Worm (Caenorhabditis elegans) whole organism, young adult: Measurements from ENCODE around the gene apn-1.

Experiments used
- B0035.1 ChIP-seq: sonication (generic microtip); optimal IDR thresholded peaks from 2 replicates; lab custom pipeline; 2016; ENCODE audit warnings: missing genetic modification characterization, mild to moderate bottlenecking, missing compliant biosample characterization, missing genotype, missing genetic modification reagents
- B0336.3 ChIP-seq: fragments of 200-800 bp; sonication (Bioruptor generic); IDR thresholded peaks from 2 replicates; pipeline ENCODE4 v1.3.6; 2022; ENCODE audit warnings: missing genetic modification characterization, missing compliant biosample characterization
- F33H1.4 ChIP-seq: fragments of 200-800 bp; sonication (Bioruptor generic); IDR thresholded peaks from 2 replicates; pipeline ENCODE4 v1.3.6; 2022; ENCODE audit warnings: missing genetic modification reagents, missing genetic modification characterization, missing compliant biosample characterization
- F49E8.2 ChIP-seq: sonication (generic microtip); optimal IDR thresholded peaks from 3 replicates; lab custom pipeline; 2017; ENCODE audit warnings: missing genetic modification characterization, mild to moderate bottlenecking, missing compliant biosample characterization, antibody characterized with exemption, moderate library complexity; ENCODE audit not compliant: insufficient read depth
- F52B5.7 ChIP-seq: sonication (generic microtip); optimal IDR thresholded peaks from 2 replicates; lab custom pipeline; 2016; ENCODE audit warnings: mild to moderate bottlenecking, missing genetic modification characterization, missing compliant biosample characterization
- Y53G8AR.9 ChIP-seq: fragments of 200-800 bp; sonication (Bioruptor generic); conservative IDR thresholded peaks from 2 replicates; pipeline ENCODE4 v1.3.6; 2022; ENCODE audit warnings: missing genetic modification reagents, missing genetic modification characterization, missing compliant biosample characterization
- ZK185.1 ChIP-seq: sonication (generic microtip); optimal IDR thresholded peaks from 2 replicates; lab custom pipeline; 2016; ENCODE audit warnings: mild to moderate bottlenecking, missing genetic modification characterization, missing compliant biosample characterization; ENCODE audit not compliant: poor library complexity, severe bottlenecking
- akir-1 ChIP-seq: fragments of 200-800 bp; sonication (Bioruptor generic); optimal IDR thresholded peaks from 2 replicates; lab custom pipeline; 2018; ENCODE audit warnings: mild to moderate bottlenecking, missing genetic modification characterization, moderate library complexity, missing compliant biosample characterization
- ama-1 ChIP-seq, 3 experiments: fragments of 150-350 bp in 1 of 3; sonication (generic microtip) in 2 of 3; optimal IDR thresholded peaks; 2 replicates each; lab custom pipeline; 2014 to 2018; ENCODE audit warnings: missing biosample characterization in 2 of 3, missing genetic modification characterization in 2 of 3, missing genetic modification reagents in 2 of 3
- attf-5 ChIP-seq: fragments of 200-800 bp; sonication (Bioruptor generic); optimal IDR thresholded peaks from 2 replicates; lab custom pipeline; 2018; ENCODE audit warnings: mild to moderate bottlenecking, missing genetic modification characterization, missing compliant biosample characterization
- attf-6 ChIP-seq: fragments of 200-800 bp; sonication (Bioruptor generic); IDR thresholded peaks from 2 replicates; pipeline ENCODE4 v1.3.6; 2022; ENCODE audit warnings: missing genetic modification reagents, missing genetic modification characterization, missing compliant biosample characterization
- bed-2 ChIP-seq: fragments of 200-800 bp; sonication (Bioruptor generic); IDR thresholded peaks from 2 replicates; pipeline ENCODE4 v1.3.6; 2022; ENCODE audit warnings: missing genetic modification reagents, missing genetic modification characterization, missing compliant biosample characterization
- ccch-3 ChIP-seq: fragments of 200-800 bp; sonication (Bioruptor generic); optimal IDR thresholded peaks from 2 replicates; lab custom pipeline; 2018; ENCODE audit warnings: mild to moderate bottlenecking, missing genetic modification characterization, missing compliant biosample characterization
- cebp-2 ChIP-seq: fragments of 200-800 bp; sonication (Bioruptor generic); IDR thresholded peaks from 2 replicates; pipeline ENCODE4 v1.3.6; 2022; ENCODE audit warnings: missing genetic modification characterization, missing compliant biosample characterization
- chd-7 ChIP-seq: sonication (generic microtip); optimal IDR thresholded peaks from 2 replicates; lab custom pipeline; 2016; ENCODE audit warnings: mild to moderate bottlenecking, missing genetic modification characterization, moderate library complexity, missing compliant biosample characterization
- dox-1 ChIP-seq: fragments of 200-800 bp; sonication (Bioruptor generic); IDR thresholded peaks from 2 replicates; pipeline ENCODE4 v1.3.6; 2022; ENCODE audit warnings: missing genetic modification reagents, missing genetic modification characterization, missing compliant biosample characterization
- egrh-3 ChIP-seq: fragments of 200-800 bp; sonication (Bioruptor generic); IDR thresholded peaks from 2 replicates; pipeline ENCODE4 v1.3.6; 2022; ENCODE audit warnings: missing genetic modification reagents, missing genetic modification characterization, missing compliant biosample characterization
- ekl-4 ChIP-seq: fragments of 200-800 bp; sonication (Bioruptor generic); IDR thresholded peaks from 2 replicates; pipeline ENCODE4 v1.3.6; 2022; ENCODE audit warnings: missing genetic modification reagents, missing genetic modification characterization, missing compliant biosample characterization
- ets-4 ChIP-seq: fragments of 200-800 bp; sonication (Bioruptor generic); optimal IDR thresholded peaks from 2 replicates; lab custom pipeline; 2018; ENCODE audit warnings: mild to moderate bottlenecking, missing genetic modification characterization, missing compliant biosample characterization
- gei-17 ChIP-seq: fragments of 200-800 bp; sonication (Bioruptor generic); optimal IDR thresholded peaks from 2 replicates; lab custom pipeline; 2018; ENCODE audit warnings: mild to moderate bottlenecking, missing genetic modification characterization, missing compliant biosample characterization
- hmg-1.2 ChIP-seq: fragments of 200-800 bp; sonication (Bioruptor generic); IDR thresholded peaks from 2 replicates; pipeline ENCODE4 v1.3.6; 2022; ENCODE audit warnings: missing genetic modification reagents, missing genetic modification characterization, missing compliant biosample characterization
- hmg-20 ChIP-seq: fragments of 200-800 bp; sonication (Bioruptor generic); IDR thresholded peaks from 2 replicates; pipeline ENCODE4 v1.3.6; 2022; ENCODE audit warnings: missing genetic modification reagents, missing genetic modification characterization, missing compliant biosample characterization
- hsf-1 ChIP-seq: fragments of 200-800 bp; sonication (Bioruptor generic); IDR thresholded peaks from 2 replicates; pipeline ENCODE4 v1.3.6; 2022; ENCODE audit warnings: missing genetic modification reagents, missing genetic modification characterization, missing compliant biosample characterization
- let-526 ChIP-seq: fragments of 200-800 bp; sonication (Bioruptor generic); IDR thresholded peaks from 2 replicates; pipeline ENCODE4 v1.3.6; 2022; ENCODE audit warnings: missing genetic modification reagents, missing genetic modification characterization, missing compliant biosample characterization
- let-607 ChIP-seq, 2 experiments: fragments of 200-800 bp in 1 of 2; sonication (Bioruptor generic) in 1 of 2; sonication (generic microtip) in 1 of 2; optimal IDR thresholded peaks; 2 replicates each; lab custom pipeline; 2016 to 2018; ENCODE audit warnings: mild to moderate bottlenecking in 2 of 2, missing compliant biosample characterization in 2 of 2, missing genetic modification characterization in 2 of 2, moderate library complexity in 2 of 2, missing genotype in 1 of 2
- lin-26 ChIP-seq: fragments of 200-800 bp; sonication (Bioruptor generic); IDR thresholded peaks from 2 replicates; pipeline ENCODE4 v1.3.6; 2022; ENCODE audit warnings: missing genetic modification reagents, missing genetic modification characterization, missing compliant biosample characterization
- lin-35 ChIP-seq, 3 experiments: fragments of 150-350 bp in 2 of 3; sonication (generic microtip) in 1 of 3; optimal IDR thresholded peaks; 2 replicates each; lab custom pipeline; 2014 to 2018; ENCODE audit warnings: missing biosample characterization in 3 of 3, missing genetic modification characterization in 3 of 3, missing genetic modification reagents in 3 of 3
- lin-40 ChIP-seq: sonication (generic microtip); optimal IDR thresholded peaks from 2 replicates; lab custom pipeline; 2016; ENCODE audit warnings: missing genetic modification characterization, mild to moderate bottlenecking, missing compliant biosample characterization, missing genotype, missing genetic modification reagents
- lin-54 ChIP-seq: fragments of 200-800 bp; sonication (Bioruptor generic); optimal IDR thresholded peaks from 2 replicates; lab custom pipeline; 2018; ENCODE audit warnings: mild to moderate bottlenecking, missing genetic modification characterization, missing compliant biosample characterization
- madf-10 ChIP-seq: sonication (generic microtip); optimal IDR thresholded peaks from 2 replicates; lab custom pipeline; 2016; ENCODE audit warnings: mild to moderate bottlenecking, missing genetic modification characterization, missing compliant biosample characterization
- mcd-1 ChIP-seq: fragments of 200-800 bp; sonication (Bioruptor generic); IDR thresholded peaks from 2 replicates; pipeline ENCODE4 v1.3.6; 2022; ENCODE audit warnings: missing genetic modification reagents, missing genetic modification characterization, missing compliant biosample characterization
- mel-28 ChIP-seq: sonication (generic microtip); optimal IDR thresholded peaks from 2 replicates; lab custom pipeline; 2016; ENCODE audit warnings: borderline replicate concordance, mild to moderate bottlenecking, missing genetic modification characterization, missing compliant biosample characterization
- nfyb-1 ChIP-seq: fragments of 200-800 bp; sonication (Bioruptor generic); IDR thresholded peaks from 2 replicates; pipeline ENCODE4 v1.3.6; 2022; ENCODE audit warnings: missing genetic modification reagents, missing genetic modification characterization, missing compliant biosample characterization
- nhr-120 ChIP-seq: fragments of 200-800 bp; sonication (Bioruptor generic); IDR thresholded peaks from 2 replicates; pipeline ENCODE4 v1.3.6; 2022; ENCODE audit warnings: missing genetic modification characterization, missing compliant biosample characterization
- nhr-80 ChIP-seq: sonication (generic microtip); optimal IDR thresholded peaks from 2 replicates; lab custom pipeline; 2016; ENCODE audit warnings: missing genetic modification characterization, missing compliant biosample characterization
- nhr-90 ChIP-seq: sonication (generic microtip); optimal IDR thresholded peaks from 2 replicates; lab custom pipeline; 2016; ENCODE audit warnings: missing genotype, mild to moderate bottlenecking, missing genetic modification characterization, missing compliant biosample characterization
- pbrm-1 ChIP-seq: fragments of 200-800 bp; sonication (Bioruptor generic); IDR thresholded peaks from 2 replicates; pipeline ENCODE4 v1.3.6; 2022; ENCODE audit warnings: missing genetic modification reagents, missing genetic modification characterization, missing compliant biosample characterization
- rcor-1 ChIP-seq: fragments of 200-800 bp; sonication (Bioruptor generic); IDR thresholded peaks from 2 replicates; pipeline ENCODE4 v1.3.6; 2022; ENCODE audit warnings: missing genetic modification reagents, missing genetic modification characterization, missing compliant biosample characterization
- snpc-3.4 ChIP-seq: sonication (generic microtip); optimal IDR thresholded peaks from 2 replicates; lab custom pipeline; 2017; ENCODE audit warnings: missing genetic modification characterization, mild to moderate bottlenecking, missing compliant biosample characterization, antibody characterized with exemption, moderate library complexity, missing genotype, missing genetic modification reagents
- tlf-1 ChIP-seq: fragments of 200-800 bp; sonication (Bioruptor generic); optimal IDR thresholded peaks from 2 replicates; lab custom pipeline; 2018; ENCODE audit warnings: mild to moderate bottlenecking, missing genetic modification characterization, missing compliant biosample characterization
- unc-62 ChIP-seq: fragments of 150-350 bp; optimal IDR thresholded peaks from 2 replicates; lab custom pipeline; 2014; ENCODE audit warnings: missing biosample characterization, missing genetic modification reagents, missing genetic modification characterization
- zfh-2 ChIP-seq: fragments of 200-800 bp; sonication (Bioruptor generic); conservative IDR thresholded peaks from 2 replicates; pipeline ENCODE4 v1.3.6; 2022; ENCODE audit warnings: missing genetic modification reagents, missing genetic modification characterization, missing compliant biosample characterization
- ztf-22 ChIP-seq: fragments of 200-800 bp; sonication (Bioruptor generic); optimal IDR thresholded peaks from 2 replicates; lab custom pipeline; 2018; ENCODE audit warnings: mild to moderate bottlenecking, missing genetic modification characterization, moderate library complexity, missing compliant biosample characterization
- ztf-26 ChIP-seq: sonication (generic microtip); optimal IDR thresholded peaks from 2 replicates; lab custom pipeline; 2017; ENCODE audit warnings: missing genetic modification characterization, missing compliant biosample characterization
- ztf-3 ChIP-seq: fragments of 200-800 bp; sonication (Bioruptor generic); optimal IDR thresholded peaks from 2 replicates; lab custom pipeline; 2018; ENCODE audit warnings: mild to moderate bottlenecking, missing genetic modification characterization, missing compliant biosample characterization

apn-1 gene

DNA sequence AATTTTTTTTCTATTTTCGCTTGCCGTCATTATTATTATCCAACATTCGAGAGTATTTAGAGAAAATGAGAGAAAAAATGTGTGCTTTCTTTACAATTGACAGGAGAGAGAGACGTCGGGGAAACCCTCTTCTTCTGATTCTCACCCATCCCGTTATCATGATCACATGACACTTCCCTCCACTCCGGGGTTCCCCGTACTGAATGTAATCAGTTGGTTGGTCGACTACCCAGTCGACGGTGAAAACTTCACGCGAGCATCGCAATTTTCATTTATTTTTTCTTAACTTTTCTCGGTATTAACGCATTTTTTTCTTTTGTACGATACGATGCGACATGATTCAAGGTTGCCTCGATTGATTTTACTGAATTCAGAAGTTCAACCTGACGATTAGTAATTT, 31.2 kb upstream of the apn-1 start (continued):
- TF ChIP-seq dox-1 (GFP tag; lab: Robert Waterston, UW), result peak; percentile 37; the same call in 1 of the 2 replicates
- no peak for TF ChIP-seq madf-10
- TF ChIP-seq egrh-3 (GFP tag; lab: Robert Waterston, UW), result peak; percentile 9; the same call in 1 of the 2 replicates
- TF ChIP-seq nhr-120 (GFP tag; lab: Robert Waterston, UW), result no peak
- no peak for TF ChIP-seq ztf-26 (tag; lab: Kevin White, UChicago)
- TF ChIP-seq hmg-20 (GFP tag; lab: Robert Waterston, UW), result no peak
- TF ChIP-seq F49E8.2, result no peak
- peak; percentile 11; the same call in 1 of the 2 replicates for TF ChIP-seq F33H1.4 (GFP tag; lab: Robert Waterston, UW)
- no peak for TF ChIP-seq ets-4
- TF ChIP-seq zfh-2, result no peak
- TF ChIP-seq unc-62 (GFP tag; lab: Kevin White, UChicago), result peak; percentile 60
- TF ChIP-seq hsf-1 (GFP tag; lab: Robert Waterston, UW), result no peak
- no peak for TF ChIP-seq ZK185.1 (tag; lab: Kevin White, UChicago)
- TF ChIP-seq nhr-90, result no peak
- TF ChIP-seq, all 124 proteins: peak for 15

- TF ChIP-seq nfyb-1 (peak; percentile 55; the same call in 1 of the 2 replicates), pbrm-1 (0 out of 2 replicates have a peak, but pooled peaks have one; percentile 30), lin-54 (GFP tag; lab: Kevin White, UChicago) (peak; percentile 53), chd-7 (tag; lab: Kevin White, UChicago) (peak; percentile 58), gei-17 (GFP tag; lab: Kevin White, UChicago) (peak; percentile 5), ztf-22 (peak; percentile 17), mcd-1 (GFP tag; lab: Robert Waterston, UW) (peak; percentile 57), snpc-3.4 (tag; lab: Kevin White, UChicago) (peak; percentile 6), Y53G8AR.9 (GFP tag; lab: Robert Waterston, UW) (0 out of 2 replicates have a peak, but pooled peaks have one; percentile 54), nhr-80 (tag; lab: Kevin White, UChicago) (peak; percentile 90), attf-5 (GFP tag; lab: Kevin White, UChicago) (peak; percentile 68), tlf-1 (GFP tag; lab: Kevin White, UChicago) (peak; percentile 43), let-526 (GFP tag; lab: Robert Waterston, UW) (0 out of 2 replicates have a peak, but pooled peaks have one; percentile 21), cebp-2 (GFP tag; lab: Robert Waterston, UW) (0 out of 2 replicates have a peak, but pooled peaks have one; percentile 55), let-607 (tag; optimal IDR thresholded peaks at IDR 0.05; lab: Kevin White, UChicago) (peak in 1 of 2 experiments; percentile 39), lin-35 (GFP tag; optimal IDR thresholded peaks at IDR 0.05; lab: Kevin White, UChicago) (peak in 1 of 3 experiments; percentile 28), unc-62 (GFP tag; lab: Kevin White, UChicago) (peak; percentile 45), B0336.3 (GFP tag; lab: Robert Waterston, UW) (0 out of 2 replicates have a peak, but pooled peaks have one; percentile 8), ekl-4 (GFP tag; lab: Robert Waterston, UW) (peak; percentile 60; the same call in 1 of the 2 replicates), hsf-1 (GFP tag; lab: Robert Waterston, UW) (peak; percentile 38; the same call in 1 of the 2 replicates), lin-26 (GFP tag; lab: Robert Waterston, UW) (peak; percentile 70; the same call in 1 of the 2 replicates), ccch-3 (GFP tag; lab: Kevin White, UChicago) (no peak), akir-1 (GFP tag; lab: Kevin White, UChicago) (peak; percentile 28), nhr-90 (peak; percentile 22), zfh-2 (no peak), ztf-26 (tag; lab: Kevin White, UChicago) (peak; percentile 71), ama-1 (optimal IDR thresholded peaks at IDR 0.05; lab: Kevin White, UChicago) (peak; percentile 5), ama-1 (GFP tag; optimal IDR thresholded peaks at IDR 0.05; lab: Kevin White, UChicago) (no peak), dox-1 (GFP tag; lab: Robert Waterston, UW) (0 out of 2 replicates have a peak, but pooled peaks have one; percentile 4), lin-40 (tag; lab: Kevin White, UChicago) (peak; percentile 64), ztf-3 (GFP tag; lab: Kevin White, UChicago) (peak; percentile 40), B0035.1 (tag; lab: Kevin White, UChicago) (no peak), F52B5.7 (tag; lab: Kevin White, UChicago) (no peak), mel-28 (tag; lab: Kevin White, UChicago) (no peak), hmg-1.2 (GFP tag; lab: Robert Waterston, UW) (peak; percentile 38), bed-2 (GFP tag; lab: Robert Waterston, UW) (no peak), attf-6 (no peak), rcor-1 (GFP tag; lab: Robert Waterston, UW) (peak; percentile 66)
Measured at ce11 chrII:8016761-8017160, 30.6 kb upstream of the apn-1 start.
